Worm (Caenorhabditis elegans) whole organism, L4 larva: ENCODE data around the gene Y7A5A.6.

Source experiments
- D1046.2 ChIP-seq: fragments of 200-800 bp; sonication (Bioruptor generic); IDR thresholded peaks from 2 replicates; pipeline ENCODE4 v1.3.6; 2022; ENCODE audit warnings: missing genetic modification characterization, missing compliant biosample characterization
- T26A8.4 ChIP-seq: fragments of 200-800 bp; sonication (Bioruptor generic); IDR thresholded peaks from 2 replicates; pipeline ENCODE4 v1.3.6; 2022; ENCODE audit warnings: missing genetic modification characterization, missing compliant biosample characterization
- Y5F2A.4 ChIP-seq: fragments of 200-800 bp; sonication (Bioruptor generic); optimal IDR thresholded peaks from 2 replicates; lab custom pipeline; 2018; ENCODE audit warnings: mild to moderate bottlenecking, missing genetic modification characterization, missing compliant biosample characterization
- ZK546.5 ChIP-seq, 2 experiments: sonication (generic microtip); optimal IDR thresholded peaks; 2 replicates each; lab custom pipeline; 2017; ENCODE audit warnings: missing biosample characterization in 2 of 2, missing genetic modification characterization in 2 of 2
- aha-1 ChIP-seq: fragments of 150-350 bp; peaks from one replicate; lab custom pipeline; 2014; ENCODE audit warnings: missing biosample characterization, missing genetic modification characterization
- ama-1 ChIP-seq: fragments of 150-350 bp; optimal IDR thresholded peaks from 2 replicates; lab custom pipeline; 2014; ENCODE audit warnings: inconsistent platforms, mixed read lengths
- ceh-20 ChIP-seq: fragments of 200-800 bp; sonication (Bioruptor generic); IDR thresholded peaks from 2 replicates; pipeline ENCODE4 v1.3.6; 2022; ENCODE audit warnings: missing genetic modification reagents, missing genetic modification characterization, missing compliant biosample characterization
- ceh-32 ChIP-seq: sonication (generic microtip); optimal IDR thresholded peaks from 2 replicates; lab custom pipeline; 2016; ENCODE audit warnings: mild to moderate bottlenecking, missing genetic modification characterization, missing compliant biosample characterization; ENCODE audit not compliant: poor library complexity
- ceh-62 ChIP-seq: sonication (generic microtip); optimal IDR thresholded peaks from 2 replicates; lab custom pipeline; 2017; ENCODE audit warnings: missing biosample characterization, missing genetic modification characterization
- daf-16 ChIP-seq, 3 experiments: sonication (generic microtip); optimal IDR thresholded peaks; 2 replicates each; lab custom pipeline; 2016 to 2017; ENCODE audit warnings: missing genetic modification characterization in 3 of 3, missing genetic modification reagents in 3 of 3, mild to moderate bottlenecking in 2 of 3, missing compliant biosample characterization in 2 of 3, missing biosample characterization in 1 of 3, moderate library complexity in 1 of 3
- daf-19 ChIP-seq: fragments of 200-800 bp; sonication (Bioruptor generic); conservative IDR thresholded peaks from 2 replicates; pipeline ENCODE4 v1.3.6; 2022; ENCODE audit warnings: missing genetic modification characterization, missing compliant biosample characterization
- daf-8 ChIP-seq: fragments of 200-800 bp; sonication (Bioruptor generic); IDR thresholded peaks from 2 replicates; pipeline ENCODE4 v1.3.6; 2022; ENCODE audit warnings: missing genetic modification characterization, missing compliant biosample characterization
- dmd-6 ChIP-seq: fragments of 200-800 bp; sonication (Bioruptor generic); IDR thresholded peaks from 2 replicates; pipeline ENCODE4 v1.3.6; 2022; ENCODE audit warnings: missing genetic modification reagents, missing genetic modification characterization, missing compliant biosample characterization
- dmd-8 ChIP-seq: fragments of 200-800 bp; sonication (Bioruptor generic); IDR thresholded peaks from 2 replicates; pipeline ENCODE4 v1.3.6; 2022; ENCODE audit warnings: missing genetic modification characterization, missing compliant biosample characterization
- dve-1 ChIP-seq: sonication (generic microtip); optimal IDR thresholded peaks from 2 replicates; lab custom pipeline; 2017; ENCODE audit warnings: antibody characterized with exemption, mild to moderate bottlenecking, missing genetic modification characterization, missing compliant biosample characterization; ENCODE audit not compliant: insufficient read depth
- hif-1 ChIP-seq, 2 experiments: sonication (generic microtip); optimal IDR thresholded peaks; 2 replicates each; lab custom pipeline; 2016 to 2017; ENCODE audit warnings: missing compliant biosample characterization in 2 of 2, missing genetic modification characterization in 2 of 2, missing genetic modification reagents in 2 of 2, missing genotype in 2 of 2, mild to moderate bottlenecking in 1 of 2
- hlh-11 ChIP-seq: fragments of 200-800 bp; sonication (Bioruptor generic); optimal IDR thresholded peaks from 2 replicates; lab custom pipeline; 2018; ENCODE audit warnings: mild to moderate bottlenecking, missing genetic modification characterization, missing compliant biosample characterization
- lin-13 ChIP-seq: fragments of 150-350 bp; optimal IDR thresholded peaks from 2 replicates; lab custom pipeline; 2014; ENCODE audit warnings: missing biosample characterization, missing genetic modification reagents, missing genetic modification characterization
- lin-15B ChIP-seq: fragments of 150-350 bp; sonication (generic microtip); optimal IDR thresholded peaks from 3 replicates; lab custom pipeline; 2014; ENCODE audit warnings: missing biosample characterization, missing genetic modification characterization
- lin-38 ChIP-seq: fragments of 200-800 bp; sonication (Bioruptor generic); IDR thresholded peaks from 2 replicates; pipeline ENCODE4 v1.3.6; 2022; ENCODE audit warnings: missing genetic modification reagents, missing genetic modification characterization, missing compliant biosample characterization
- lin-39 ChIP-seq: fragments of 150-350 bp; optimal IDR thresholded peaks from 2 replicates; lab custom pipeline; 2014; ENCODE audit warnings: missing biosample characterization, missing genetic modification reagents, missing genetic modification characterization
- lsy-2 ChIP-seq, 2 experiments: fragments of 150-350 bp in 1 of 2; sonication (generic microtip) in 1 of 2; optimal IDR thresholded peaks; 2 replicates each; lab custom pipeline; 2014 to 2017; ENCODE audit warnings: missing biosample characterization in 2 of 2, missing genetic modification characterization in 2 of 2
- madf-5 ChIP-seq, 2 experiments: fragments of 200-800 bp; sonication (Bioruptor generic); IDR thresholded peaks; 2 replicates each; pipeline ENCODE4 v1.3.6; 2022; ENCODE audit warnings: missing compliant biosample characterization in 2 of 2, missing genetic modification characterization in 2 of 2
- madf-9 ChIP-seq: fragments of 200-800 bp; sonication (Bioruptor generic); conservative IDR thresholded peaks from 2 replicates; pipeline ENCODE4 v1.3.6; 2022; ENCODE audit warnings: missing genetic modification reagents, missing genetic modification characterization, missing compliant biosample characterization
- mdl-1 ChIP-seq, 2 experiments: fragments of 150-350 bp in 1 of 2; sonication (generic microtip) in 1 of 2; optimal IDR thresholded peaks; 2 replicates each; lab custom pipeline; 2014 to 2017; ENCODE audit warnings: missing biosample characterization in 2 of 2, missing genetic modification characterization in 2 of 2
- nhr-10 ChIP-seq: fragments of 150-350 bp; optimal IDR thresholded peaks from 2 replicates; lab custom pipeline; 2014; ENCODE audit warnings: missing biosample characterization, missing genetic modification characterization
- nhr-25 ChIP-seq: sonication (generic microtip); optimal IDR thresholded peaks from 2 replicates; lab custom pipeline; 2017; ENCODE audit warnings: missing genetic modification characterization, mild to moderate bottlenecking, missing compliant biosample characterization, antibody characterized with exemption, moderate library complexity, borderline replicate concordance; ENCODE audit not compliant: insufficient read depth
- nhr-28 ChIP-seq: fragments of 150-350 bp; optimal IDR thresholded peaks from 2 replicates; lab custom pipeline; 2014; ENCODE audit warnings: missing biosample characterization, missing genetic modification characterization
- nhr-48 ChIP-seq: sonication (generic microtip); optimal IDR thresholded peaks from 2 replicates; lab custom pipeline; 2016; ENCODE audit warnings: mild to moderate bottlenecking, missing genetic modification characterization, missing compliant biosample characterization
- nhr-76 ChIP-seq: fragments of 150-350 bp; optimal IDR thresholded peaks from 2 replicates; lab custom pipeline; 2014; ENCODE audit warnings: missing biosample characterization, missing genetic modification characterization
- nhr-77 ChIP-seq: fragments of 150-350 bp; optimal IDR thresholded peaks from 2 replicates; lab custom pipeline; 2014; ENCODE audit warnings: missing biosample characterization, missing genetic modification characterization
- pha-4 ChIP-seq, 2 experiments: fragments of 150-350 bp in 1 of 2; fragments of 200-800 bp in 1 of 2; sonication (Bioruptor generic) in 1 of 2; IDR thresholded peaks in 1 of 2; optimal IDR thresholded peaks in 1 of 2; 2 replicates each; pipeline versions ENCODE4 v1.3.6 to Lab custom; 2014 to 2022; ENCODE audit warnings: missing genetic modification characterization in 2 of 2, missing genetic modification reagents in 2 of 2, missing biosample characterization in 1 of 2, missing compliant biosample characterization in 1 of 2
- php-3 ChIP-seq: fragments of 200-800 bp; sonication (Bioruptor generic); IDR thresholded peaks from 2 replicates; pipeline ENCODE4 v1.3.6; 2022; ENCODE audit warnings: missing genetic modification reagents, missing genetic modification characterization, missing compliant biosample characterization
- pqm-1 ChIP-seq: sonication (generic microtip); optimal IDR thresholded peaks from 2 replicates; lab custom pipeline; 2017; ENCODE audit warnings: missing biosample characterization, missing genetic modification characterization
- saeg-2 ChIP-seq: fragments of 200-800 bp; sonication (Bioruptor generic); IDR thresholded peaks from 2 replicates; pipeline ENCODE4 v1.3.6; 2022; ENCODE audit warnings: missing genetic modification reagents, missing genetic modification characterization, missing compliant biosample characterization
- set-16 ChIP-seq: fragments of 200-800 bp; sonication (Bioruptor generic); IDR thresholded peaks from 2 replicates; pipeline ENCODE4 v1.3.6; 2022; ENCODE audit warnings: missing genetic modification reagents, missing genetic modification characterization, missing compliant biosample characterization
- skn-1 ChIP-seq: fragments of 150-350 bp; optimal IDR thresholded peaks from 2 replicates; lab custom pipeline; 2014; ENCODE audit warnings: missing biosample characterization, missing genetic modification characterization
- snpc-1.2 ChIP-seq: fragments of 200-800 bp; sonication (Bioruptor generic); IDR thresholded peaks from 2 replicates; pipeline ENCODE4 v1.3.6; 2022; ENCODE audit warnings: missing genetic modification reagents, missing genetic modification characterization, missing compliant biosample characterization
- unc-130 ChIP-seq: sonication (generic microtip); optimal IDR thresholded peaks from 2 replicates; lab custom pipeline; 2016; ENCODE audit warnings: missing genetic modification reagents, missing genetic modification characterization, missing compliant biosample characterization
- vab-7 ChIP-seq: fragments of 200-800 bp; sonication (Bioruptor generic); IDR thresholded peaks from 2 replicates; pipeline ENCODE4 v1.3.6; 2022; ENCODE audit warnings: missing genetic modification reagents, missing genetic modification characterization, missing compliant biosample characterization
- zfp-2 ChIP-seq: sonication (generic microtip); optimal IDR thresholded peaks from 2 replicates; lab custom pipeline; 2016; ENCODE audit warnings: mild to moderate bottlenecking, missing genetic modification characterization, missing compliant biosample characterization
- zip-11 ChIP-seq: fragments of 200-800 bp; sonication (Bioruptor generic); IDR thresholded peaks from 2 replicates; pipeline ENCODE4 v1.3.6; 2022; ENCODE audit warnings: missing genetic modification characterization, missing compliant biosample characterization
- ztf-11 ChIP-seq: fragments of 150-350 bp; optimal IDR thresholded peaks from 2 replicates; lab custom pipeline; 2014; ENCODE audit warnings: missing biosample characterization, missing genetic modification characterization

Gene Y7A5A.6

ce11 chrX:15841086-15841622 is 41.7 kb upstream of the Y7A5A.6 start, which contains the start of gene serp-1.1 (continued):
- TF ChIP-seq ztf-11 (tag; lab: Kevin White, UChicago) (no peak), ZK546.5 (tag; optimal IDR thresholded peaks at IDR 0.05; lab: Kevin White, UChicago) (peak in 1 of 2 experiments; percentile 73), vab-7 (GFP tag; lab: Robert Waterston, UW) (peak; percentile 93), php-3 (GFP tag; lab: Robert Waterston, UW) (peak; percentile 91), nhr-76 (tag; lab: Kevin White, UChicago) (peak; percentile 47), dve-1 (tag; lab: Kevin White, UChicago) (peak; percentile 100), nhr-25 (tag; lab: Kevin White, UChicago) (peak; percentile 98), nhr-48 (peak; percentile 98), set-16 (GFP tag; lab: Robert Waterston, UW) (peak; percentile 97), saeg-2 (GFP tag; lab: Robert Waterston, UW) (peak; percentile 98), dmd-6 (GFP tag; lab: Robert Waterston, UW) (peak; percentile 100)

ce11 chrX:15838496-15838948 is 39.0 kb upstream of the Y7A5A.6 start, which contains the start of gene acox-1.6:
Gene acox-1.6, minus strand, starts transcription at chrX:15838546.
- peak; percentile 68 for TF ChIP-seq aha-1 (tag; lab: Kevin White, UChicago)
- TF ChIP-seq dve-1 (tag; lab: Kevin White, UChicago) = peak; percentile 15
- TF ChIP-seq nhr-10 (tag; lab: Kevin White, UChicago) = no peak
- no peak for TF ChIP-seq zfp-2 (tag; lab: Kevin White, UChicago)
- peak; percentile 80 for TF ChIP-seq nhr-28 (tag; lab: Kevin White, UChicago)
- TF ChIP-seq vab-7 (GFP tag; lab: Robert Waterston, UW) = no peak
- no peak for TF ChIP-seq D1046.2 (GFP tag; lab: Robert Waterston, UW)
- no peak for TF ChIP-seq lin-15B (tag; lab: Kevin White, UChicago)
- peak in 1 of 2 experiments; percentile 48 for TF ChIP-seq hif-1 (tag; optimal IDR thresholded peaks at IDR 0.05; lab: Kevin White, UChicago)
- no peak for TF ChIP-seq daf-8 (GFP tag; lab: Robert Waterston, UW)
- TF ChIP-seq daf-19 = no peak
- no peak for TF ChIP-seq ZK546.5 (tag; optimal IDR thresholded peaks at IDR 0.05; lab: Kevin White, UChicago)
- peak; percentile 23; the same call in 1 of the 2 replicates for TF ChIP-seq dmd-6 (GFP tag; lab: Robert Waterston, UW)
- TF ChIP-seq mdl-1 (tag; optimal IDR thresholded peaks at IDR 0.05; lab: Kevin White, UChicago) = peak in 1 of 2 experiments; percentile 7
- no peak for TF ChIP-seq skn-1 (tag; lab: Kevin White, UChicago)
- TF ChIP-seq lin-38 (GFP tag; lab: Robert Waterston, UW) = no peak
- TF ChIP-seq madf-5 (GFP tag; IDR thresholded peaks at IDR 0.05; lab: Robert Waterston, UW) = no peak
- peak; percentile 66 for TF ChIP-seq pqm-1 (tag; lab: Kevin White, UChicago)
- TF ChIP-seq T26A8.4 (GFP tag; lab: Robert Waterston, UW) = no peak
- peak; percentile 43 for TF ChIP-seq nhr-77 (tag; lab: Kevin White, UChicago)
- TF ChIP-seq ceh-32 (tag; lab: Kevin White, UChicago) = no peak
- no peak for TF ChIP-seq dmd-8 (GFP tag; lab: Robert Waterston, UW)
- no peak for TF ChIP-seq saeg-2 (GFP tag; lab: Robert Waterston, UW)
- peak; percentile 7 for TF ChIP-seq hlh-11 (tag; lab: Kevin White, UChicago)
- TF ChIP-seq zip-11 (GFP tag; lab: Robert Waterston, UW) = no peak
- TF ChIP-seq daf-16 (GFP tag; optimal IDR thresholded peaks at IDR 0.05; lab: Kevin White, UChicago) = no peak
- TF ChIP-seq daf-16 (tag; optimal IDR thresholded peaks at IDR 0.05; lab: Kevin White, UChicago) = peak; percentile 68
- no peak for TF ChIP-seq lsy-2 (tag; optimal IDR thresholded peaks at IDR 0.05; lab: Kevin White, UChicago)

- no peak for TF ChIP-seq unc-130
- TF ChIP-seq snpc-1.2 (GFP tag; lab: Robert Waterston, UW) = no peak
- TF ChIP-seq lsy-2 (tag; optimal IDR thresholded peaks at IDR 0.05; lab: Kevin White, UChicago) = no peak
- TF ChIP-seq php-3 (GFP tag; lab: Robert Waterston, UW) = no peak
- no peak for TF ChIP-seq pha-4 (GFP tag; IDR thresholded peaks at IDR 0.05; lab: Robert Waterston, UW)
- TF ChIP-seq pha-4 (tag; optimal IDR thresholded peaks at IDR 0.05; lab: Kevin White, UChicago) = no peak
- no peak for TF ChIP-seq D1046.2 (GFP tag; lab: Robert Waterston, UW)
- no peak for TF ChIP-seq ceh-20 (GFP tag; lab: Robert Waterston, UW)
- TF ChIP-seq ceh-62 (tag; lab: Kevin White, UChicago) = no peak
- TF ChIP-seq Y5F2A.4 (GFP tag; lab: Kevin White, UChicago) = no peak
- TF ChIP-seq madf-9 (GFP tag; lab: Robert Waterston, UW) = no peak
- no peak for TF ChIP-seq lin-39 (tag; lab: Kevin White, UChicago)
- no peak for TF ChIP-seq lin-13 (GFP tag; lab: Kevin White, UChicago)
- TF ChIP-seq ama-1 (lab: Kevin White, UChicago) = no peak
Observed at ce11 chrX:15831537-15831936, 32.0 kb upstream of the Y7A5A.6 start.
